Worm (Caenorhabditis elegans) whole organism, L1 larva: ENCODE results near the gene acl-5.

Experiments used
- C16A3.4 ChIP-seq: fragments of 150-350 bp; optimal IDR thresholded peaks from 2 replicates; lab custom pipeline; 2014; ENCODE audit warnings: missing biosample characterization, missing genetic modification characterization
- ama-1 ChIP-seq: fragments of 150-350 bp; optimal IDR thresholded peaks from 2 replicates; lab custom pipeline; 2014
- blmp-1 ChIP-seq: fragments of 150-350 bp; optimal IDR thresholded peaks from 2 replicates; lab custom pipeline; 2014; ENCODE audit warnings: missing biosample characterization, missing genetic modification characterization
- dpl-1 ChIP-seq, 3 experiments: fragments of 150-350 bp in 2 of 3; sonication (generic microtip) in 1 of 3; optimal IDR thresholded peaks; 2 replicates each; lab custom pipeline; 2014 to 2017; ENCODE audit warnings: missing biosample characterization in 3 of 3, missing genetic modification characterization in 3 of 3, missing genetic modification reagents in 3 of 3
- fkh-10 ChIP-seq: sonication (generic microtip); optimal IDR thresholded peaks from 2 replicates; lab custom pipeline; 2017; ENCODE audit warnings: missing biosample characterization, missing genetic modification reagents, missing genetic modification characterization
- fos-1 ChIP-seq: fragments of 150-350 bp; optimal IDR thresholded peaks from 2 replicates; lab custom pipeline; 2014; ENCODE audit warnings: missing biosample characterization, missing genetic modification characterization
- hlh-4 ChIP-seq: sonication (generic microtip); optimal IDR thresholded peaks from 2 replicates; lab custom pipeline; 2016; ENCODE audit warnings: mild to moderate bottlenecking, missing genetic modification characterization, missing compliant biosample characterization
- hpl-2 ChIP-seq: fragments of 150-350 bp; optimal IDR thresholded peaks from 2 replicates; lab custom pipeline; 2014; ENCODE audit warnings: missing biosample characterization, missing genetic modification reagents, missing genetic modification characterization
- lir-3 ChIP-seq: sonication (generic microtip); optimal IDR thresholded peaks from 2 replicates; lab custom pipeline; 2016; ENCODE audit warnings: mild to moderate bottlenecking, missing genetic modification characterization, moderate library complexity, missing compliant biosample characterization; ENCODE audit not compliant: poor library complexity
- lsy-2 ChIP-seq, 2 experiments: fragments of 150-350 bp; optimal IDR thresholded peaks; 2 replicates each; lab custom pipeline; 2014; ENCODE audit warnings: missing biosample characterization in 2 of 2, missing genetic modification characterization in 2 of 2
- nhr-237 ChIP-seq: fragments of 150-350 bp; optimal IDR thresholded peaks from 2 replicates; lab custom pipeline; 2014; ENCODE audit warnings: missing biosample characterization, missing genetic modification characterization
- nhr-85 ChIP-seq: sonication (generic microtip); peaks from one replicate; lab custom pipeline; 2016; ENCODE audit warnings: missing genetic modification characterization, inconsistent platforms, missing compliant biosample characterization
- snpc-4 ChIP-seq: fragments of 150-350 bp; optimal IDR thresholded peaks from 2 replicates; lab custom pipeline; 2014; ENCODE audit warnings: missing biosample characterization, missing genetic modification characterization
- unc-130 ChIP-seq: fragments of 150-350 bp; optimal IDR thresholded peaks from 2 replicates; lab custom pipeline; 2017; ENCODE audit warnings: missing biosample characterization, missing genetic modification characterization, inconsistent platforms

DNA sequence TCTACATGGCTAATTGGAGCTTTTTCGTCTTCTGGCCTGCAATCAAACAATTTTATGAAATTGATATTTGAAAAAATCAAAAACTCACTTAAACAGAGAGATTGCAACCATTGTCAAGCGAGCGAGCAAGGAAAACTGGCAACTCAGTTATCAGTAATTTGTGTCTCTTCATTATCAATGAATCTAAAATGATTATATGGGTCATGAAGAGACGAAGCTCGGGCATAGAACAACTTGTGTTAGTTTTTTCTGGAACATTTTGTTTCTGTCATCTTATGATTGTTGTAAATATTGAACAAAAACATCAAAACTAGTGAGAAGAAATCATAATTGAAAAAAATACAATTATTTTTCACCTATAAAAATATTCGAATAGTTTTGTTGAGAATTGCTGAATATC lies 13.7 kb upstream of the acl-5 start, which contains the start of gene R07E3.1:
- TF ChIP-seq nhr-85 = no peak
- no peak for TF ChIP-seq snpc-4 (tag; lab: Kevin White, UChicago)
- TF ChIP-seq dpl-1 (GFP tag; optimal IDR thresholded peaks at IDR 0.05; lab: Kevin White, UChicago) = no peak
- TF ChIP-seq fkh-10 (GFP tag; lab: Kevin White, UChicago) = no peak
- TF ChIP-seq unc-130 (tag; lab: Kevin White, UChicago) = no peak
- TF ChIP-seq C16A3.4 (tag; lab: Kevin White, UChicago) = no peak
- no peak for TF ChIP-seq blmp-1 (tag; lab: Kevin White, UChicago)
- TF ChIP-seq lir-3 (tag; lab: Kevin White, UChicago) = no peak
- TF ChIP-seq ama-1 (lab: Kevin White, UChicago) = no peak
- TF ChIP-seq lsy-2 (tag; optimal IDR thresholded peaks at IDR 0.05; lab: Kevin White, UChicago) = no peak
- TF ChIP-seq fos-1 = no peak
- TF ChIP-seq hpl-2 (GFP tag; lab: Kevin White, UChicago) = no peak
- no peak for TF ChIP-seq hlh-4
- no peak for TF ChIP-seq nhr-237
